Fruit fly (Drosophila melanogaster): ENCODE results near the gene mRpL36.

DNA sequence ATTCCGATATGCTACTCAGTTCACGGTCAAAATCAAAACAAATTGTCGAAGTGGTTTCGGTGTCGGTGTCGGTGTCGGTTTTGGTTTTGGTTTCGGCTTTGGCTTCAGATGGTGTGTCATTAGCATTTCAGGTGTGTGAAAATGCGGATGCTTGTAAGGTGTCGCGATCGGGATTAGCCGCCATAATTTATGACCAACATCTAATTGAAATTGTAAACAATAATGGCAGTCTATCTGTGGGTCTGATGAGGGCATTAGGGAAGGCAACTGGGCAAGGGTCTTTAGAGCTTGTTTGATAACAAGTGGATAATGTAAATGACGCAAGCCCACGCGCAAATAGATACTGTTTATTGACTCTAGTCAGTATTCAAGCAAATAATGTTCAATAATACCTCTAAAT is 50.0 kb downstream of the mRpL36 start:
- TF ChIP-seq Xbp1 (GFP tag; optimal IDR thresholded peaks at IDR 0.05) (no peak), ap (GFP tag; IDR thresholded peaks at IDR 0.05) (no peak), slp2 (GFP tag; optimal IDR thresholded peaks at IDR 0.05) (no peak), en (GFP tag; optimal IDR thresholded peaks at IDR 0.05) (no peak), CG2875 (GFP tag; optimal IDR thresholded peaks at IDR 0.05) (no peak), CG7786 (GFP tag; optimal IDR thresholded peaks at IDR 0.05) (no peak), CG18764 (GFP tag; optimal IDR thresholded peaks at IDR 0.05) (no peak), CTCF (GFP tag; optimal IDR thresholded peaks at IDR 0.05) (no peak), CG7556 (GFP tag; optimal IDR thresholded peaks at IDR 0.05) (no peak), Atf3 (GFP tag; optimal IDR thresholded peaks at IDR 0.05) (no peak), jigr1 (GFP tag; IDR thresholded peaks at IDR 0.05) (no peak), Oaz (GFP tag; IDR thresholded peaks at IDR 0.05) (no peak)

Measured in whole organism, embryonic.